Fruit fly (Drosophila melanogaster) S2 (cell line): ENCODE data around the gene hll.

ENCODE experiments used
- CG8478 ChIP-seq: fragments of >200 bp; optimal IDR thresholded peaks from 2 replicates; lab custom pipeline; 2018
- CTCF ChIP-seq, 2 experiments: fragments of >200 bp; optimal IDR thresholded peaks; 2 replicates each; lab custom pipeline; 2018

- no peak for TF ChIP-seq CTCF (optimal IDR thresholded peaks at IDR 0.05; lab: Kevin White, UChicago)
- no peak for TF ChIP-seq CG8478 (lab: Kevin White, UChicago)
These were observed 4.6 kb upstream of the hll start for dm6 chr2L:14022130-14022735.
